Worm (Caenorhabditis elegans) whole organism, L3 larva: ENCODE data around the gene ZK666.8.
A peak's percentile ranks its signal among the peaks of the same experiment; 100 is the strongest.

Experiments
- aly-2 ChIP-seq: fragments of 150-350 bp; optimal IDR thresholded peaks from 2 replicates; lab custom pipeline; 2014; ENCODE audit warnings: missing biosample characterization, missing genetic modification characterization
- ama-1 ChIP-seq: fragments of 150-350 bp; optimal IDR thresholded peaks from 2 replicates; lab custom pipeline; 2018
- nfya-1 ChIP-seq: sonication (generic microtip); optimal IDR thresholded peaks from 2 replicates; lab custom pipeline; 2017; ENCODE audit warnings: missing genetic modification characterization, mild to moderate bottlenecking, missing compliant biosample characterization, antibody characterized with exemption, moderate library complexity; ENCODE audit not compliant: insufficient read depth
- nhr-11 ChIP-seq: fragments of 150-350 bp; optimal IDR thresholded peaks from 2 replicates; lab custom pipeline; 2014; ENCODE audit warnings: missing biosample characterization, missing genetic modification characterization
- pha-4 ChIP-seq: fragments of 150-350 bp; optimal IDR thresholded peaks from 2 replicates; lab custom pipeline; 2014; ENCODE audit warnings: missing biosample characterization, missing genetic modification reagents, missing genetic modification characterization
- zag-1 ChIP-seq: fragments of 150-350 bp; optimal IDR thresholded peaks from 2 replicates; lab custom pipeline; 2014; ENCODE audit warnings: missing biosample characterization, missing genetic modification characterization

ce11 chrII:10529218-10529751 lies 36.4 kb upstream of the ZK666.8 start:
- TF ChIP-seq pha-4 (tag; lab: Kevin White, UChicago), result peak; percentile 89
- TF ChIP-seq nfya-1 (tag; lab: Kevin White, UChicago), result no peak
- TF ChIP-seq ama-1 (lab: Kevin White, UChicago), result no peak
- no peak for TF ChIP-seq aly-2 (tag; lab: Kevin White, UChicago)
- no peak for TF ChIP-seq nhr-11 (tag; lab: Kevin White, UChicago)
- TF ChIP-seq zag-1 (tag; lab: Kevin White, UChicago), result no peak
